Worm (Caenorhabditis elegans): Measurements from ENCODE around the gene sph-1.

ce11 chrIV:8130131-8130611 lies 3.2 kb downstream of the sph-1 start, which contains the start of the genes ndub-11 and moc-3:
- TF ChIP-seq flt-1 (GFP tag; IDR thresholded peaks at IDR 0.05) = no peak
- no peak for TF ChIP-seq hmbx-1 (tag; optimal IDR thresholded peaks at IDR 0.05)
- TF ChIP-seq tbx-11 (GFP tag; IDR thresholded peaks at IDR 0.05) = no peak
- no peak for TF ChIP-seq hmg-4 (GFP tag; optimal IDR thresholded peaks at IDR 0.05)
- TF ChIP-seq ceh-13 (GFP tag; optimal IDR thresholded peaks at IDR 0.05) = no peak
- TF ChIP-seq ama-1 (optimal IDR thresholded peaks at IDR 0.05) = no peak
- TF ChIP-seq tbx-37 (GFP tag; conservative IDR thresholded peaks at IDR 0.05) = no peak
- no peak for TF ChIP-seq pes-1 (GFP tag; IDR thresholded peaks at IDR 0.05)
- TF ChIP-seq ets-7 (tag; optimal IDR thresholded peaks at IDR 0.05) = no peak
- TF ChIP-seq scrt-1 (GFP tag; IDR thresholded peaks at IDR 0.05) = no peak
- TF ChIP-seq tra-4 (tag; optimal IDR thresholded peaks at IDR 0.05) = no peak
